Fruit fly (Drosophila melanogaster) whole organism, embryonic: ENCODE data around the gene CG17666.

Experiments used
- ATbp ChIP-seq: fragments of 200-800 bp; sonication (Bioruptor generic); optimal IDR thresholded peaks from 2 replicates; lab custom pipeline; 2017; ENCODE audit warnings: missing biosample characterization, mild to moderate bottlenecking, missing genetic modification characterization, missing genetic modification reagents
- Asciz ChIP-seq: fragments of 200-800 bp; sonication (Bioruptor generic); optimal IDR thresholded peaks from 2 replicates; lab custom pipeline; 2017; ENCODE audit warnings: missing biosample characterization, mild to moderate bottlenecking, missing genetic modification characterization, missing genetic modification reagents
- Awh ChIP-seq: fragments of 200-800 bp; sonication (Bioruptor generic); IDR thresholded peaks from 2 replicates; pipeline ENCODE4, ENCODE4 v1.3.6; 2022; ENCODE audit warnings: missing biosample characterization, missing genetic modification characterization
- B-H2 ChIP-seq: fragments of 200-800 bp; sonication (Bioruptor generic); optimal IDR thresholded peaks from 2 replicates; lab custom pipeline; 2018; ENCODE audit warnings: missing biosample characterization, mild to moderate bottlenecking, missing genetic modification characterization
- Bgb ChIP-seq: fragments of 200-800 bp; sonication (Bioruptor generic); IDR thresholded peaks from 2 replicates; pipeline ENCODE4 v1.3.6; 2022; ENCODE audit warnings: missing biosample characterization, missing genetic modification characterization; ENCODE audit not compliant: partially characterized antibody
- CG10366 ChIP-seq: fragments of 200-800 bp; sonication (Bioruptor generic); IDR thresholded peaks from 2 replicates; pipeline ENCODE4 v1.3.6; 2022; ENCODE audit warnings: missing biosample characterization, missing genetic modification characterization
- CG13894 ChIP-seq: fragments of 200-800 bp; sonication (Bioruptor generic); optimal IDR thresholded peaks from 3 replicates; lab custom pipeline; 2018; ENCODE audit warnings: missing biosample characterization, mild to moderate bottlenecking, missing genetic modification characterization, moderate library complexity
- CG1603 ChIP-seq: fragments of 200-800 bp; sonication (Bioruptor generic); optimal IDR thresholded peaks from 2 replicates; lab custom pipeline; 2019; ENCODE audit warnings: missing biosample characterization, mild to moderate bottlenecking, missing genetic modification characterization, moderate library complexity
- CG17361 ChIP-seq: fragments of 200-800 bp; sonication (Bioruptor generic); IDR thresholded peaks from 3 replicates; pipeline ENCODE4 v1.3.6; 2022; ENCODE audit warnings: missing biosample characterization, missing genetic modification characterization
- CG18619 ChIP-seq: fragments of 200-800 bp; sonication (Bioruptor generic); optimal IDR thresholded peaks from 3 replicates; lab custom pipeline; 2017; ENCODE audit warnings: missing biosample characterization, mild to moderate bottlenecking, missing genetic modification characterization
- CG2129 ChIP-seq: fragments of 200-800 bp; sonication (Bioruptor generic); IDR thresholded peaks from 2 replicates; pipeline ENCODE4 v1.3.6; 2022; ENCODE audit warnings: missing biosample characterization, missing genetic modification characterization; ENCODE audit not compliant: partially characterized antibody
- CG2678 ChIP-seq: fragments of 200-800 bp; sonication (Bioruptor generic); optimal IDR thresholded peaks from 3 replicates; lab custom pipeline; 2019; ENCODE audit warnings: missing biosample characterization, mild to moderate bottlenecking, missing genetic modification characterization, moderate library complexity
- CG31224 ChIP-seq: fragments of 200-800 bp; sonication (Bioruptor generic); IDR thresholded peaks from 2 replicates; pipeline ENCODE4 v1.3.6; 2022; ENCODE audit warnings: missing biosample characterization, missing genetic modification characterization
- CG31388 ChIP-seq: fragments of 200-800 bp; sonication (Bioruptor generic); optimal IDR thresholded peaks from 2 replicates; lab custom pipeline; 2016; ENCODE audit warnings: missing biosample characterization, missing genetic modification characterization
- CG3281 ChIP-seq: fragments of 200-800 bp; sonication (Bioruptor generic); optimal IDR thresholded peaks from 3 replicates; lab custom pipeline; 2017; ENCODE audit warnings: missing biosample characterization, mild to moderate bottlenecking, missing genetic modification characterization
- CG3995 ChIP-seq: fragments of 200-800 bp; sonication (Bioruptor generic); optimal IDR thresholded peaks from 3 replicates; lab custom pipeline; 2016; ENCODE audit warnings: missing biosample characterization, missing genetic modification characterization
- CG7372 ChIP-seq: fragments of 200-800 bp; sonication (Bioruptor generic); IDR thresholded peaks from 2 replicates; pipeline ENCODE4 v1.3.6; 2022; ENCODE audit warnings: missing biosample characterization, missing genetic modification characterization
- CG7839 ChIP-seq: fragments of 200-800 bp; sonication (Bioruptor generic); optimal IDR thresholded peaks from 3 replicates; lab custom pipeline; 2018; ENCODE audit warnings: missing biosample characterization, mild to moderate bottlenecking, missing genetic modification characterization, moderate library complexity
- CG8089 ChIP-seq: fragments of 200-800 bp; sonication (Bioruptor generic); optimal IDR thresholded peaks from 3 replicates; lab custom pipeline; 2016; ENCODE audit warnings: missing biosample characterization, missing genetic modification characterization
- CG8478 ChIP-seq: fragments of >200 bp; optimal IDR thresholded peaks from 2 replicates; lab custom pipeline; 2018
- CG9817 ChIP-seq: fragments of 200-800 bp; sonication (Bioruptor generic); optimal IDR thresholded peaks from 2 replicates; lab custom pipeline; 2018; ENCODE audit warnings: missing biosample characterization, mild to moderate bottlenecking, missing genetic modification characterization, moderate library complexity
- Dip3 ChIP-seq: fragments of 200-800 bp; sonication (Bioruptor generic); optimal IDR thresholded peaks from 3 replicates; lab custom pipeline; 2016; ENCODE audit warnings: missing biosample characterization, missing genetic modification characterization
- ERR ChIP-seq: fragments of 200-800 bp; sonication (Bioruptor generic); optimal IDR thresholded peaks from 2 replicates; lab custom pipeline; 2016; ENCODE audit warnings: missing biosample characterization, missing genetic modification characterization
- Gug ChIP-seq: fragments of 200-800 bp; sonication (Bioruptor generic); IDR thresholded peaks from 4 replicates; pipeline ENCODE4 v1.3.6; 2022; ENCODE audit warnings: missing biosample characterization, missing genetic modification characterization
- Hr78 ChIP-seq, 2 experiments: fragments of 200-800 bp in 1 of 2; fragments of >200 bp in 1 of 2; sonication (Bioruptor generic) in 1 of 2; optimal IDR thresholded peaks; 2 replicates each; lab custom pipeline; 2017 to 2019; ENCODE audit warnings: missing biosample characterization in 2 of 2, missing genetic modification characterization in 2 of 2, mild to moderate bottlenecking in 1 of 2, moderate library complexity in 1 of 2
- MBD-R2 ChIP-seq: fragments of 200-800 bp; sonication (Bioruptor generic); IDR thresholded peaks from 2 replicates; pipeline ENCODE4 v1.3.6; 2022; ENCODE audit warnings: missing biosample characterization, missing genetic modification characterization
- Mad ChIP-seq: fragments of 200-800 bp; sonication (Bioruptor generic); optimal IDR thresholded peaks from 2 replicates; lab custom pipeline; 2016; ENCODE audit warnings: missing biosample characterization, missing genetic modification characterization
- NK7.1 ChIP-seq: fragments of 200-800 bp; sonication (Bioruptor generic); optimal IDR thresholded peaks from 3 replicates; lab custom pipeline; 2016; ENCODE audit warnings: missing biosample characterization, missing genetic modification characterization
- NfI ChIP-seq: fragments of 200-800 bp; sonication (Bioruptor generic); optimal IDR thresholded peaks from 3 replicates; lab custom pipeline; 2018; ENCODE audit warnings: missing biosample characterization, mild to moderate bottlenecking, missing genetic modification characterization, moderate library complexity
- Pdp1 ChIP-seq, 2 experiments: fragments of 200-800 bp; sonication (Bioruptor generic); optimal IDR thresholded peaks; 3 replicates each; lab custom pipeline; 2016; ENCODE audit warnings: missing biosample characterization in 2 of 2, missing genetic modification characterization in 2 of 2, mild to moderate bottlenecking in 1 of 2, moderate library complexity in 1 of 2
- Taf1 ChIP-seq: fragments of 200-800 bp; sonication (Bioruptor generic); IDR thresholded peaks from 2 replicates; pipeline ENCODE4 v1.3.6; 2022; ENCODE audit warnings: missing biosample characterization, missing genetic modification characterization
- Tbp ChIP-seq: fragments of >200 bp; optimal IDR thresholded peaks from 2 replicates; lab custom pipeline; 2018; ENCODE audit warnings: missing biosample characterization, missing genetic modification characterization
- Vsx1 ChIP-seq: fragments of 200-800 bp; sonication (Bioruptor generic); optimal IDR thresholded peaks from 2 replicates; lab custom pipeline; 2017; ENCODE audit warnings: missing biosample characterization, mild to moderate bottlenecking, missing genetic modification characterization, missing genetic modification reagents
- ac ChIP-seq: fragments of 200-800 bp; sonication (Bioruptor generic); optimal IDR thresholded peaks from 3 replicates; lab custom pipeline; 2017; ENCODE audit warnings: missing biosample characterization, mild to moderate bottlenecking, missing genetic modification characterization
- ase ChIP-seq: fragments of 200-800 bp; sonication (Bioruptor generic); IDR thresholded peaks from 3 replicates; pipeline ENCODE4 v1.3.6; 2022; ENCODE audit warnings: missing biosample characterization, missing genetic modification characterization
- bowl ChIP-seq: fragments of 200-800 bp; sonication (Bioruptor generic); IDR thresholded peaks from 2 replicates; pipeline ENCODE4 v1.3.6; 2022; ENCODE audit warnings: missing biosample characterization, missing genetic modification characterization
- crol ChIP-seq: fragments of 200-800 bp; sonication (Bioruptor generic); IDR thresholded peaks from 2 replicates; pipeline ENCODE4 v1.3.6; 2022; ENCODE audit warnings: missing biosample characterization, missing genetic modification characterization
- dmrt99B ChIP-seq: fragments of 200-800 bp; sonication (Bioruptor generic); optimal IDR thresholded peaks from 2 replicates; lab custom pipeline; 2018; ENCODE audit warnings: missing biosample characterization, mild to moderate bottlenecking, missing genetic modification characterization, moderate library complexity
- gsb-n ChIP-seq: fragments of 200-800 bp; sonication (Bioruptor generic); optimal IDR thresholded peaks from 3 replicates; lab custom pipeline; 2018; ENCODE audit warnings: missing biosample characterization, mild to moderate bottlenecking, missing genetic modification characterization
- hkb ChIP-seq, 2 experiments: fragments of 200-800 bp in 1 of 2; fragments of >200 bp in 1 of 2; sonication (Bioruptor generic) in 1 of 2; IDR thresholded peaks in 1 of 2; optimal IDR thresholded peaks in 1 of 2; 2 replicates each; pipeline versions ENCODE4 v1.3.6 to Lab custom; 2017 to 2022; ENCODE audit warnings: missing biosample characterization in 1 of 2, missing genetic modification characterization in 1 of 2
- hth ChIP-seq: fragments of >200 bp; optimal IDR thresholded peaks from 2 replicates; lab custom pipeline; 2017; ENCODE audit warnings: inconsistent platforms
- kah ChIP-seq: fragments of 200-800 bp; sonication (Bioruptor generic); optimal IDR thresholded peaks from 2 replicates; lab custom pipeline; 2018; ENCODE audit warnings: missing biosample characterization, mild to moderate bottlenecking, missing genetic modification characterization
- klu ChIP-seq: fragments of 200-800 bp; sonication (Bioruptor generic); IDR thresholded peaks from 2 replicates; pipeline ENCODE4 v1.3.6; 2022; ENCODE audit warnings: missing biosample characterization, missing genetic modification characterization
- maf-S ChIP-seq: fragments of 200-800 bp; sonication (Bioruptor generic); optimal IDR thresholded peaks from 2 replicates; lab custom pipeline; 2016; ENCODE audit warnings: missing biosample characterization, missing genetic modification characterization
- org-1 ChIP-seq: fragments of 200-800 bp; sonication (Bioruptor generic); optimal IDR thresholded peaks from 2 replicates; lab custom pipeline; 2017; ENCODE audit warnings: missing biosample characterization, missing genetic modification characterization
- pros ChIP-seq: fragments of 200-800 bp; sonication (Bioruptor generic); optimal IDR thresholded peaks from 3 replicates; lab custom pipeline; 2019; ENCODE audit warnings: missing biosample characterization, mild to moderate bottlenecking, missing genetic modification characterization, moderate library complexity
- sd ChIP-seq: fragments of 200-800 bp; sonication (Bioruptor generic); optimal IDR thresholded peaks from 3 replicates; lab custom pipeline; 2018; ENCODE audit warnings: missing biosample characterization, mild to moderate bottlenecking, missing genetic modification characterization, moderate library complexity
- sens-2 ChIP-seq: fragments of 200-800 bp; sonication (Bioruptor generic); IDR thresholded peaks from 2 replicates; pipeline ENCODE4 v1.3.6; 2022; ENCODE audit warnings: missing biosample characterization, missing genetic modification characterization
- sr ChIP-seq: fragments of 200-800 bp; sonication (Bioruptor generic); IDR thresholded peaks from 3 replicates; pipeline ENCODE4 v1.3.6; 2022; ENCODE audit warnings: missing biosample characterization, missing genetic modification characterization
- sug ChIP-seq: fragments of 200-800 bp; optimal IDR thresholded peaks from 2 replicates; lab custom pipeline; 2019; ENCODE audit warnings: missing biosample characterization, mild to moderate bottlenecking, missing genetic modification characterization, moderate library complexity
- vfl ChIP-seq: fragments of 200-800 bp; sonication (Bioruptor generic); optimal IDR thresholded peaks from 2 replicates; lab custom pipeline; 2016; ENCODE audit warnings: missing biosample characterization, missing genetic modification characterization

CG17666 gene

dm6 chr3L:12792933-12793448 is 11.9 kb downstream of the CG17666 start (continued):
- TF ChIP-seq kah (GFP tag; lab: Kevin White, UChicago) = peak; percentile 23
- no peak for TF ChIP-seq maf-S (GFP tag; lab: Kevin White, UChicago)
- no peak for TF ChIP-seq hth (lab: Kevin White, UChicago)
- peak; percentile 56 for TF ChIP-seq sug (tag; lab: Kevin White, UChicago)
- no peak for TF ChIP-seq Vsx1 (GFP tag; lab: Kevin White, UChicago)
- peak; percentile 1 for TF ChIP-seq CG1603 (tag; lab: Kevin White, UChicago)
- peak; percentile 55; the same call in 1 of the 2 replicates for TF ChIP-seq Awh (GFP tag; lab: Robert Waterston, UW)
- no peak for TF ChIP-seq CG10366
- TF ChIP-seq ATbp (GFP tag; lab: Kevin White, UChicago) = peak; percentile 48
- peak; percentile 36 for TF ChIP-seq Dip3 (GFP tag; lab: Kevin White, UChicago)
- TF ChIP-seq klu (GFP tag; lab: Robert Waterston, UW) = no peak
- TF ChIP-seq gsb-n = peak; percentile 40
- no peak for TF ChIP-seq CG2129 (GFP tag; lab: Robert Waterston, UW)
- TF ChIP-seq Taf1 (GFP tag; lab: Robert Waterston, UW) = no peak
- TF ChIP-seq CG18619 (GFP tag; lab: Kevin White, UChicago) = peak; percentile 63
- no peak for TF ChIP-seq Tbp (GFP tag; lab: Kevin White, UChicago)
- TF ChIP-seq CG17361 = peak; percentile 76
- TF ChIP-seq Bgb (GFP tag; lab: Robert Waterston, UW) = no peak
- TF ChIP-seq Hr78 (GFP tag; optimal IDR thresholded peaks at IDR 0.05; lab: Kevin White, UChicago) = peak in 1 of 2 experiments; percentile 21
- no peak for TF ChIP-seq CG31388 (GFP tag; lab: Kevin White, UChicago)
- TF ChIP-seq MBD-R2 (GFP tag; lab: Robert Waterston, UW) = no peak
- no peak for TF ChIP-seq pros (GFP tag; lab: Kevin White, UChicago)
- peak; percentile 14 to 62 for TF ChIP-seq Pdp1 (GFP tag; optimal IDR thresholded peaks at IDR 0.05; lab: Kevin White, UChicago)
- TF ChIP-seq NfI (GFP tag; lab: Kevin White, UChicago) = peak; percentile 30
- peak; percentile 56 for TF ChIP-seq CG13894
- TF ChIP-seq org-1 (GFP tag; lab: Kevin White, UChicago) = peak; percentile 47
- TF ChIP-seq Mad (GFP tag; lab: Kevin White, UChicago) = peak; percentile 24
- TF ChIP-seq CG3281 (GFP tag; lab: Kevin White, UChicago) = peak; percentile 72
- TF ChIP-seq Asciz (GFP tag; lab: Kevin White, UChicago) = peak; percentile 48
- peak; percentile 90 for TF ChIP-seq CG2678 (tag; lab: Kevin White, UChicago)
- no peak for TF ChIP-seq sr (GFP tag; lab: Robert Waterston, UW)
- no peak; the same call in 3 of the 4 replicates for TF ChIP-seq Gug (GFP tag; lab: Robert Waterston, UW)
- no peak for TF ChIP-seq crol (GFP tag; lab: Robert Waterston, UW)

dm6 chr3L:12794532-12794931 is 13.4 kb downstream of the CG17666 start:
- TF ChIP-seq CG8478 (lab: Kevin White, UChicago) (no peak), dmrt99B (no peak), CG31224 (GFP tag; lab: Robert Waterston, UW) (no peak), ac (GFP tag; lab: Kevin White, UChicago) (no peak), CG9817 (tag; lab: Kevin White, UChicago) (no peak), sd (tag; lab: Kevin White, UChicago) (peak; percentile 44), B-H2 (GFP tag; lab: Kevin White, UChicago) (no peak), NK7.1 (no peak), ase (GFP tag; lab: Robert Waterston, UW) (no peak), sens-2 (GFP tag; lab: Robert Waterston, UW) (no peak), CG8089 (GFP tag; lab: Kevin White, UChicago) (no peak), CG3995 (GFP tag; lab: Kevin White, UChicago) (no peak), hkb (optimal IDR thresholded peaks at IDR 0.05; lab: Kevin White, UChicago) (no peak), hkb (GFP tag; IDR thresholded peaks at IDR 0.05; lab: Robert Waterston, UW) (no peak), ERR (GFP tag; lab: Kevin White, UChicago) (no peak), vfl (GFP tag; lab: Kevin White, UChicago) (no peak), CG7372 (GFP tag; lab: Robert Waterston, UW) (0 out of 2 replicates have a peak, but pooled peaks have one; percentile 19), CG7839 (tag; lab: Kevin White, UChicago) (no peak), bowl (GFP tag; lab: Robert Waterston, UW) (no peak)
